Worm (Caenorhabditis elegans) whole organism, young adult: ENCODE data around the gene fbn-1.
"Not testable (repeated sequence)": the region's sequence is repeated elsewhere in the genome, so short reads cannot be mapped to it uniquely, and the experiment has no call there.

ENCODE experiments used
- B0019.2 ChIP-seq: fragments of 200-800 bp; sonication (Bioruptor generic); conservative IDR thresholded peaks from 2 replicates; pipeline ENCODE4 v1.3.6; 2022; ENCODE audit warnings: missing genetic modification reagents, missing genetic modification characterization, missing compliant biosample characterization
- C17E4.6 ChIP-seq: fragments of 200-800 bp; sonication (Bioruptor generic); IDR thresholded peaks from 2 replicates; pipeline ENCODE4 v1.3.6; 2022; ENCODE audit warnings: missing genetic modification reagents, missing genetic modification characterization, missing compliant biosample characterization
- F23B12.7 ChIP-seq: sonication (generic microtip); optimal IDR thresholded peaks from 2 replicates; lab custom pipeline; 2017; ENCODE audit warnings: missing genetic modification characterization, mild to moderate bottlenecking, missing compliant biosample characterization, antibody characterized with exemption, moderate library complexity; ENCODE audit not compliant: insufficient read depth
- T07F8.4 ChIP-seq: sonication (generic microtip); optimal IDR thresholded peaks from 2 replicates; lab custom pipeline; 2016; ENCODE audit warnings: mild to moderate bottlenecking, missing genetic modification characterization, moderate library complexity, missing compliant biosample characterization
- Y67H2A.10 ChIP-seq: fragments of 200-800 bp; sonication (Bioruptor generic); conservative IDR thresholded peaks from 2 replicates; pipeline ENCODE4 v1.3.6; 2022; ENCODE audit warnings: missing genetic modification reagents, missing genetic modification characterization, missing compliant biosample characterization
- ZK185.1 ChIP-seq: sonication (generic microtip); optimal IDR thresholded peaks from 2 replicates; lab custom pipeline; 2016; ENCODE audit warnings: mild to moderate bottlenecking, missing genetic modification characterization, missing compliant biosample characterization; ENCODE audit not compliant: poor library complexity, severe bottlenecking
- akir-1 ChIP-seq: fragments of 200-800 bp; sonication (Bioruptor generic); optimal IDR thresholded peaks from 2 replicates; lab custom pipeline; 2018; ENCODE audit warnings: mild to moderate bottlenecking, missing genetic modification characterization, moderate library complexity, missing compliant biosample characterization
- attf-3 ChIP-seq: fragments of 200-800 bp; sonication (Bioruptor generic); conservative IDR thresholded peaks from 2 replicates; pipeline ENCODE4 v1.3.6; 2022; ENCODE audit warnings: missing genetic modification reagents, missing genetic modification characterization, missing compliant biosample characterization
- ceh-58 ChIP-seq: fragments of 200-800 bp; sonication (Bioruptor generic); IDR thresholded peaks from 2 replicates; pipeline ENCODE4 v1.3.6; 2022; ENCODE audit warnings: missing genetic modification characterization, missing compliant biosample characterization
- ceh-91 ChIP-seq: fragments of 200-800 bp; sonication (Bioruptor generic); IDR thresholded peaks from 2 replicates; pipeline ENCODE4 v1.3.6; 2022; ENCODE audit warnings: missing genetic modification reagents, missing genetic modification characterization, missing compliant biosample characterization
- chd-7 ChIP-seq: sonication (generic microtip); optimal IDR thresholded peaks from 2 replicates; lab custom pipeline; 2016; ENCODE audit warnings: mild to moderate bottlenecking, missing genetic modification characterization, moderate library complexity, missing compliant biosample characterization
- dox-1 ChIP-seq: fragments of 200-800 bp; sonication (Bioruptor generic); IDR thresholded peaks from 2 replicates; pipeline ENCODE4 v1.3.6; 2022; ENCODE audit warnings: missing genetic modification reagents, missing genetic modification characterization, missing compliant biosample characterization
- dpff-1 ChIP-seq: sonication (generic microtip); optimal IDR thresholded peaks from 2 replicates; lab custom pipeline; 2017; ENCODE audit warnings: mild to moderate bottlenecking, missing genetic modification characterization, missing compliant biosample characterization
- dpl-1 ChIP-seq: fragments of 150-350 bp; optimal IDR thresholded peaks from 2 replicates; lab custom pipeline; 2014; ENCODE audit warnings: missing biosample characterization, missing genetic modification reagents, missing genetic modification characterization
- hlh-12 ChIP-seq: sonication (generic microtip); optimal IDR thresholded peaks from 2 replicates; lab custom pipeline; 2016; ENCODE audit warnings: missing genetic modification characterization, missing compliant biosample characterization
- hrde-1 ChIP-seq: sonication (generic microtip); optimal IDR thresholded peaks from 2 replicates; lab custom pipeline; 2016; ENCODE audit warnings: missing genetic modification characterization, mild to moderate bottlenecking, missing compliant biosample characterization, moderate library complexity, missing genotype, missing genetic modification reagents, borderline replicate concordance
- hsf-1 ChIP-seq: fragments of 200-800 bp; sonication (Bioruptor generic); IDR thresholded peaks from 2 replicates; pipeline ENCODE4 v1.3.6; 2022; ENCODE audit warnings: missing genetic modification reagents, missing genetic modification characterization, missing compliant biosample characterization
- let-526 ChIP-seq: fragments of 200-800 bp; sonication (Bioruptor generic); IDR thresholded peaks from 2 replicates; pipeline ENCODE4 v1.3.6; 2022; ENCODE audit warnings: missing genetic modification reagents, missing genetic modification characterization, missing compliant biosample characterization
- lin-54 ChIP-seq: fragments of 200-800 bp; sonication (Bioruptor generic); optimal IDR thresholded peaks from 2 replicates; lab custom pipeline; 2018; ENCODE audit warnings: mild to moderate bottlenecking, missing genetic modification characterization, missing compliant biosample characterization
- madf-6 ChIP-seq: fragments of 200-800 bp; sonication (Bioruptor generic); IDR thresholded peaks from 2 replicates; pipeline ENCODE4 v1.3.6; 2022; ENCODE audit warnings: missing genetic modification reagents, missing genetic modification characterization, missing compliant biosample characterization
- mxl-1 ChIP-seq: sonication (generic microtip); optimal IDR thresholded peaks from 2 replicates; lab custom pipeline; 2016; ENCODE audit warnings: missing genetic modification characterization, missing compliant biosample characterization
- sea-2 ChIP-seq: fragments of 200-800 bp; sonication (Bioruptor generic); IDR thresholded peaks from 2 replicates; pipeline ENCODE4 v1.3.6; 2022; ENCODE audit warnings: missing genetic modification characterization, missing compliant biosample characterization
- snpc-4 ChIP-seq, 5 experiments: fragments of 150-350 bp in 1 of 5; sonication (generic microtip) in 4 of 5; optimal IDR thresholded peaks; 2 replicates each; lab custom pipeline; 2014 to 2018; ENCODE audit warnings: missing genetic modification characterization in 5 of 5, missing biosample characterization in 3 of 5, antibody characterized with exemption in 2 of 5, mild to moderate bottlenecking in 2 of 5, missing compliant biosample characterization in 2 of 5, missing genotype in 2 of 5, moderate library complexity in 2 of 5, missing genetic modification reagents in 1 of 5
- tbp1 ChIP-seq: fragments of 200-800 bp; sonication (Bioruptor generic); optimal IDR thresholded peaks from 2 replicates; lab custom pipeline; 2018; ENCODE audit warnings: mild to moderate bottlenecking, missing genetic modification characterization, missing compliant biosample characterization
- zfh-2 ChIP-seq: fragments of 200-800 bp; sonication (Bioruptor generic); conservative IDR thresholded peaks from 2 replicates; pipeline ENCODE4 v1.3.6; 2022; ENCODE audit warnings: missing genetic modification reagents, missing genetic modification characterization, missing compliant biosample characterization
- ztf-18 ChIP-seq: sonication (generic microtip); optimal IDR thresholded peaks from 2 replicates; lab custom pipeline; 2016; ENCODE audit warnings: missing genotype, mild to moderate bottlenecking, missing genetic modification characterization, missing compliant biosample characterization
- ztf-28 ChIP-seq: fragments of 200-800 bp; sonication (Bioruptor generic); IDR thresholded peaks from 2 replicates; pipeline ENCODE4 v1.3.6; 2022; ENCODE audit warnings: missing genetic modification reagents, missing genetic modification characterization, missing compliant biosample characterization

The fbn-1 gene

DNA sequence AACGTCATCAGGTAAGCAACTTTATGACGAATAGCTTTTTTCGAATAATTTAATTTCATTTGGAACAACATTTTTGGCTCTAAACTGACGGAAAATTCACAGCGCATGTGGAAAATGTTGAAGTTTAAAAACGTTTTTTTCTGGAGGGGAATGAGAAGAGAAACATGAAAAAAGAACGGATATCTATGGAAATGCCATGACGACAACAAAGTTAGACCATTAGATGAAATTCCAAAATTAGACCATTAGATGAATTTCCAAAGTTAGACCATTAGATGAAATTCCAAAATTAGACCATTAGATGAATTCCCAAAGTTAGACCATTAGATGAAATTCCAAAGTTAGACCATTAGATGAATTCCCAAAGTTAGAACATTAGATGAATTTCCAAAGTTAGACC lies 30.7 kb upstream of the fbn-1 start, which contains the start of gene Y80D4G.2:
Y80D4G.2 (minus strand) TSS at position 101 of the 400 bp plus-strand sequence.
- not testable (repeated sequence) for TF ChIP-seq dpl-1 (GFP tag; lab: Kevin White, UChicago); C17E4.6 (GFP tag; lab: Robert Waterston, UW); ceh-58
- TF ChIP-seq, all 124 proteins: peak for 0; not testable (repeated sequence) for 124

DNA sequence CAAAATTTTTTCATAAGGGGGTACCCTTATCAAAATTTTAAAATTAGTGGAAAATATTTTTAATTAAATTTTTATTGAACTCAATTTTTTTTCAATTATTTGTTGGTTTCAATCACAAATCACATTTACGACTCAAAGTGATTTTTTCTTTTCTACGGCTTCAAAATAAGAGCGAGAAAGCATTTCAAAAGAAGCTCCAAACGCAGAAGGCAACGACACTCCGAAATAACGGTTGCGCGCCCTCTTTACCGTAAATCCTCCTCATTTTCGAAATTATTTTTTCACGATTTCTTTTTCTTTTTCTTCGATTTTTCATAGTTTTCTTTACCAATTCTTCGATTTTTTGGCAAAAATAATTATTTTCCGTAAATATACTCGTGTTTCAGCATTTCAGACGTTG lies 24.1 kb upstream of the fbn-1 start:
- peak; percentile 86 for TF ChIP-seq attf-3

DNA sequence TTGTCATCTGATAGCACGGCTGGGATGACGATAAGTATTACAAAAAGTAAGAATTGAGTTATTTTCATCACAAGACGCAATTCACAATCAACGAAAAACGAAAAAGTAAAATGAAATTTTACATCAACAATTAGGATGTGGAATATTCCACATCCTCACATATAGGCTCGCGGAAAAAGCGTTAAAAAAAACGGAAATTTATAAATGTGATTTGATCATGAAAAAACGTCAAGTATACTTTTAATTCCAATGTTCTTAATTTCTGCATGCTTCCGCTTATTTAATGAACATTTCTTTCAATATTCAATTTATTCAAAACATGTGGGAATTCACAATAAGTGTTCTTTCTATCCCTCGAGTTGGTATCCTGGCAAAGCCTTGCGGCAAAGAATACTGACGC lies 17.0 kb upstream of the fbn-1 start, which contains the start of gene T04A6.3:
T04A6.3 (minus strand) TSS at position 101 of the 400 bp plus-strand sequence.
- TF ChIP-seq dox-1 (GFP tag; lab: Robert Waterston, UW) (no peak), hsf-1 (GFP tag; lab: Robert Waterston, UW) (no peak), mxl-1 (tag; lab: Kevin White, UChicago) (no peak), hrde-1 (tag; lab: Kevin White, UChicago) (no peak), akir-1 (no peak), lin-54 (GFP tag; lab: Kevin White, UChicago) (no peak), ztf-28 (no peak), tbp1 (GFP tag; lab: Kevin White, UChicago) (no peak), ZK185.1 (tag; lab: Kevin White, UChicago) (no peak), sea-2 (GFP tag; lab: Robert Waterston, UW) (no peak), hlh-12 (no peak), ceh-91 (GFP tag; lab: Robert Waterston, UW) (no peak), dpff-1 (tag; lab: Kevin White, UChicago) (no peak), ztf-18 (no peak), zfh-2 (GFP tag; lab: Robert Waterston, UW) (no peak), T07F8.4 (no peak)
- TF ChIP-seq, all 124 proteins: peak for 0

DNA sequence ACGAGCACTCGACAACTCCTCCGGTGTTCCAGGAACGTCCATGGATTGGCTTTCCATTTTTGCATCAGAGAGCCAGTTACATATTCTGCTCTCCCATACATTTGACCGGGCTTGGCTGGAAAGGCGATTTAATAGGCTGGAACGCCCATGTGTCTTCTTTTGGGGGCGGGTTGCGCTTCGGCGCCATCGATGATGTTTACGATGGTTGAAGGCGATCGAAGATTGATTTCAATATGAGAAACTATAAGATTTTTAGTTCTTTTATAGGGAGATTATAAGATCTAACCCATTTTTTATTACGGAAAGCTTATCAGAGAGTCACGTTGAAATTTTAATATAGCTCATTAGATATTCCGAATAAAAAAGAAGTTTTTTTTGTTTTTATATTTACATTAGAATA lies 16.0 kb upstream of the fbn-1 start, which contains the start of gene nsph-4.3:
nsph-4.3 (minus strand) TSS at position 101 of the 400 bp plus-strand sequence.
- TF ChIP-seq F23B12.7 (tag; lab: Kevin White, UChicago) (no peak), dpl-1 (GFP tag; lab: Kevin White, UChicago) (no peak)

DNA sequence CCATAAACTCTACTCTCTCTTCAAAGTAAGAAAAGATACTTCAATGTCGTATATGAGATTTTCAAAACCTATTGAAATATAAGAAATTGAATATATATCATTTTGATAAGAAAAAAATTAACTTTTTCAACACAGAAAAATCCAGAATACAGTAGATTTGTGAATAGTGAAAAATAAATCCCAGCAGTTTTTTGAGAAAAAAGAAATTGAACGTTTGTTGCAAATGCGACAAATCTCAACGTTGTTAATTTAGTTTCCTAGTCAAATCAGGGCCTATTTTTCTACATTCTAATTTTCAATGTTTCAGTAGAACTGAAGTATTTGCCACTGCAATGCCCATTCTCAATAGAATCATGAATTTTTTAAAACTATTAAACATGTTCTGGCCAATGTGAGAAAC lies 10.7 kb upstream of the fbn-1 start, which contains the start of gene T04A6.2:
T04A6.2 (plus strand) TSS at position 301 of the 400 bp plus-strand sequence.
- TF ChIP-seq snpc-4 (GFP tag; optimal IDR thresholded peaks at IDR 0.05; lab: Kevin White, UChicago) = no peak
- no peak for TF ChIP-seq snpc-4 (tag; optimal IDR thresholded peaks at IDR 0.05; lab: Kevin White, UChicago)
- no peak for TF ChIP-seq ceh-91 (GFP tag; lab: Robert Waterston, UW)
- TF ChIP-seq dpff-1 (tag; lab: Kevin White, UChicago) = no peak
- TF ChIP-seq madf-6 (GFP tag; lab: Robert Waterston, UW) = no peak
- TF ChIP-seq chd-7 (tag; lab: Kevin White, UChicago) = no peak
- no peak for TF ChIP-seq attf-3
- TF ChIP-seq B0019.2 (GFP tag; lab: Robert Waterston, UW) = no peak
- TF ChIP-seq, all 124 proteins: peak for 0

DNA sequence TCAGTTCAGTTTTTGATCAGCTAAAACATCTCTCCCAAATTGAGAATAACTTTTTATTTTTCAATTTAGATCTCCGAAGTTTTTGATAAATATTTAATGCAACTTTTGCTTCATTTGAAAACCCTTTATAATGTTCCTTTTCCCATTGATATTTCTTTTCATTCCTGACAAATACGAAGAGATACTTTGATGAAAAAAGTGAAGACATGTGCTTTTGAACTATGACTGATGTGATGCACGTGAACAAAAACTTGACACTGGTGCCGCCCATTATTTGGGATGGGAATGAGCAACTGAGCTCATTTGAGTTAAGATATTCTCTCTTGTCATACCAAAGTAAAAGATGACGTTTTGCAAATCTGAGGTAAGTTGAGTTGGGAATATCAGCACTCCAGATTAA lies 9.0 kb upstream of the fbn-1 start, which contains the start of gene T04A6.1:
T04A6.1 (plus strand) TSS at position 301 of the 400 bp plus-strand sequence.
- TF ChIP-seq Y67H2A.10 (no peak), let-526 (GFP tag; lab: Robert Waterston, UW) (no peak)
